Worm (Caenorhabditis elegans) whole organism, L2 larva: ENCODE data around the gene str-264.

Experiments used
- C34F6.9 ChIP-seq: fragments of 150-350 bp; optimal IDR thresholded peaks from 2 replicates; lab custom pipeline; 2014; ENCODE audit warnings: missing biosample characterization, missing genetic modification characterization
- F13H6.1 ChIP-seq: sonication (generic microtip); optimal IDR thresholded peaks from 2 replicates; lab custom pipeline; 2016; ENCODE audit warnings: missing genetic modification characterization, missing compliant biosample characterization
- R02D3.7 ChIP-seq: fragments of 150-350 bp; optimal IDR thresholded peaks from 2 replicates; lab custom pipeline; 2014; ENCODE audit warnings: missing biosample characterization, missing genetic modification characterization
- Y55F3AM.14 ChIP-seq: fragments of 200-800 bp; sonication (Bioruptor generic); optimal IDR thresholded peaks from 2 replicates; lab custom pipeline; 2018; ENCODE audit warnings: mild to moderate bottlenecking, missing genetic modification characterization, missing compliant biosample characterization
- ZK546.5 ChIP-seq: sonication (generic microtip); optimal IDR thresholded peaks from 2 replicates; lab custom pipeline; 2017; ENCODE audit warnings: missing biosample characterization, missing genetic modification characterization
- aly-2 ChIP-seq: fragments of 150-350 bp; optimal IDR thresholded peaks from 2 replicates; lab custom pipeline; 2014; ENCODE audit warnings: missing biosample characterization, missing genetic modification characterization
- ama-1 ChIP-seq: fragments of 150-350 bp; optimal IDR thresholded peaks from 2 replicates; lab custom pipeline; 2018; ENCODE audit warnings: inconsistent platforms
- blmp-1 ChIP-seq: sonication (generic microtip); optimal IDR thresholded peaks from 2 replicates; lab custom pipeline; 2017; ENCODE audit warnings: missing genetic modification characterization, mild to moderate bottlenecking, missing compliant biosample characterization, antibody characterized with exemption, moderate library complexity; ENCODE audit not compliant: insufficient read depth
- ceh-16 ChIP-seq: fragments of 150-350 bp; optimal IDR thresholded peaks from 2 replicates; lab custom pipeline; 2014; ENCODE audit warnings: missing biosample characterization, missing genetic modification characterization
- ceh-82 ChIP-seq: fragments of 150-350 bp; optimal IDR thresholded peaks from 2 replicates; lab custom pipeline; 2014; ENCODE audit warnings: missing biosample characterization, missing genetic modification characterization
- crh-2 ChIP-seq: sonication (generic microtip); optimal IDR thresholded peaks from 2 replicates; lab custom pipeline; 2017; ENCODE audit warnings: missing biosample characterization, missing genetic modification characterization
- dmd-4 ChIP-seq: sonication (generic microtip); optimal IDR thresholded peaks from 2 replicates; lab custom pipeline; 2017; ENCODE audit warnings: missing biosample characterization, missing genetic modification characterization
- egl-27 ChIP-seq: sonication (generic microtip); optimal IDR thresholded peaks from 3 replicates; lab custom pipeline; 2017; ENCODE audit warnings: missing biosample characterization, missing genetic modification reagents, missing genetic modification characterization
- elt-1 ChIP-seq: fragments of 150-350 bp; optimal IDR thresholded peaks from 2 replicates; lab custom pipeline; 2014; ENCODE audit warnings: missing biosample characterization, missing genetic modification characterization
- elt-3 ChIP-seq: sonication (generic microtip); optimal IDR thresholded peaks from 2 replicates; lab custom pipeline; 2017; ENCODE audit warnings: missing biosample characterization, missing genetic modification characterization
- fos-1 ChIP-seq: fragments of 150-350 bp; optimal IDR thresholded peaks from 2 replicates; lab custom pipeline; 2014; ENCODE audit warnings: missing biosample characterization, missing genetic modification characterization
- gmeb-1 ChIP-seq: fragments of 150-350 bp; optimal IDR thresholded peaks from 2 replicates; lab custom pipeline; 2014; ENCODE audit warnings: missing biosample characterization, missing genetic modification characterization
- lin-11 ChIP-seq: fragments of 150-350 bp; sonication (generic microtip); optimal IDR thresholded peaks from 2 replicates; lab custom pipeline; 2014; ENCODE audit warnings: missing biosample characterization, missing genetic modification characterization, inconsistent platforms, mixed read lengths
- lin-13 ChIP-seq: fragments of 150-350 bp; optimal IDR thresholded peaks from 2 replicates; lab custom pipeline; 2014; ENCODE audit warnings: missing biosample characterization, missing genetic modification reagents, missing genetic modification characterization
- lin-39 ChIP-seq: fragments of 150-350 bp; optimal IDR thresholded peaks from 2 replicates; lab custom pipeline; 2014; ENCODE audit warnings: missing biosample characterization, missing genetic modification reagents, missing genetic modification characterization
- lsy-2 ChIP-seq, 2 experiments: fragments of 150-350 bp in 1 of 2; sonication (generic microtip) in 1 of 2; optimal IDR thresholded peaks; 2 replicates each; lab custom pipeline; 2014 to 2017; ENCODE audit warnings: missing biosample characterization in 2 of 2, missing genetic modification characterization in 2 of 2
- mab-5 ChIP-seq: fragments of 150-350 bp; optimal IDR thresholded peaks from 2 replicates; lab custom pipeline; 2014; ENCODE audit warnings: missing biosample characterization, missing genetic modification characterization
- mdl-1 ChIP-seq, 2 experiments: fragments of 150-350 bp in 1 of 2; sonication (generic microtip) in 1 of 2; optimal IDR thresholded peaks; 2 replicates each; lab custom pipeline; 2017; ENCODE audit warnings: missing biosample characterization in 2 of 2, missing genetic modification characterization in 2 of 2
- nhr-10 ChIP-seq: sonication (generic microtip); optimal IDR thresholded peaks from 2 replicates; lab custom pipeline; 2017; ENCODE audit warnings: missing biosample characterization, missing genetic modification characterization
- nhr-11 ChIP-seq: fragments of 150-350 bp; optimal IDR thresholded peaks from 2 replicates; lab custom pipeline; 2014; ENCODE audit warnings: missing biosample characterization, missing genetic modification characterization
- nhr-129 ChIP-seq: fragments of 150-350 bp; optimal IDR thresholded peaks from 2 replicates; lab custom pipeline; 2014; ENCODE audit warnings: missing biosample characterization, missing genetic modification characterization
- nhr-23 ChIP-seq: fragments of 150-350 bp; optimal IDR thresholded peaks from 2 replicates; lab custom pipeline; 2014; ENCODE audit warnings: missing biosample characterization, missing genetic modification reagents, missing genetic modification characterization
- nhr-237 ChIP-seq: fragments of 150-350 bp; optimal IDR thresholded peaks from 2 replicates; lab custom pipeline; 2014; ENCODE audit warnings: missing biosample characterization, missing genetic modification characterization
- nhr-25 ChIP-seq: fragments of 150-350 bp; sonication (generic microtip); optimal IDR thresholded peaks from 3 replicates; lab custom pipeline; 2014; ENCODE audit warnings: missing biosample characterization, missing genetic modification characterization
- nhr-6 ChIP-seq: fragments of 150-350 bp; optimal IDR thresholded peaks from 2 replicates; lab custom pipeline; 2014; ENCODE audit warnings: missing biosample characterization, missing genetic modification characterization
- nhr-77 ChIP-seq: fragments of 150-350 bp; optimal IDR thresholded peaks from 2 replicates; lab custom pipeline; 2014; ENCODE audit warnings: missing biosample characterization, missing genetic modification characterization
- peb-1 ChIP-seq: fragments of 150-350 bp; optimal IDR thresholded peaks from 2 replicates; lab custom pipeline; 2014; ENCODE audit warnings: missing biosample characterization, missing genetic modification characterization
- sem-4 ChIP-seq: fragments of 150-350 bp; optimal IDR thresholded peaks from 2 replicates; lab custom pipeline; 2014; ENCODE audit warnings: missing biosample characterization, missing genetic modification reagents, missing genetic modification characterization
- skn-1 ChIP-seq: sonication (generic microtip); optimal IDR thresholded peaks from 2 replicates; lab custom pipeline; 2017; ENCODE audit warnings: missing biosample characterization, missing genetic modification characterization
- sma-3 ChIP-seq: sonication (generic microtip); optimal IDR thresholded peaks from 2 replicates; lab custom pipeline; 2016; ENCODE audit warnings: missing genetic modification reagents, missing genetic modification characterization, missing compliant biosample characterization
- snpc-4 ChIP-seq: fragments of 150-350 bp; optimal IDR thresholded peaks from 2 replicates; lab custom pipeline; 2014; ENCODE audit warnings: missing biosample characterization, missing genetic modification characterization
- unc-39 ChIP-seq: fragments of 150-350 bp; optimal IDR thresholded peaks from 2 replicates; lab custom pipeline; 2014; ENCODE audit warnings: missing biosample characterization, missing genetic modification characterization
- unc-55 ChIP-seq: fragments of 150-350 bp; sonication (generic microtip); optimal IDR thresholded peaks from 3 replicates; lab custom pipeline; 2014; ENCODE audit warnings: missing biosample characterization, missing genetic modification reagents, missing genetic modification characterization
- unc-62 ChIP-seq: fragments of 150-350 bp; optimal IDR thresholded peaks from 2 replicates; lab custom pipeline; 2014; ENCODE audit warnings: missing biosample characterization, missing genetic modification reagents, missing genetic modification characterization
- zag-1 ChIP-seq: fragments of 150-350 bp; optimal IDR thresholded peaks from 2 replicates; lab custom pipeline; 2014; ENCODE audit warnings: missing biosample characterization, missing genetic modification characterization
- ztf-1 ChIP-seq: fragments of 200-800 bp; sonication (Bioruptor generic); conservative IDR thresholded peaks from 2 replicates; pipeline ENCODE4 v1.3.6; 2022; ENCODE audit warnings: missing genetic modification characterization, missing compliant biosample characterization
- ztf-11 ChIP-seq: sonication (generic microtip); optimal IDR thresholded peaks from 2 replicates; lab custom pipeline; 2017; ENCODE audit warnings: missing biosample characterization, missing genetic modification characterization
- ztf-4 ChIP-seq: fragments of 150-350 bp; optimal IDR thresholded peaks from 2 replicates; lab custom pipeline; 2014; ENCODE audit warnings: missing biosample characterization, missing genetic modification characterization

Gene str-264

DNA sequence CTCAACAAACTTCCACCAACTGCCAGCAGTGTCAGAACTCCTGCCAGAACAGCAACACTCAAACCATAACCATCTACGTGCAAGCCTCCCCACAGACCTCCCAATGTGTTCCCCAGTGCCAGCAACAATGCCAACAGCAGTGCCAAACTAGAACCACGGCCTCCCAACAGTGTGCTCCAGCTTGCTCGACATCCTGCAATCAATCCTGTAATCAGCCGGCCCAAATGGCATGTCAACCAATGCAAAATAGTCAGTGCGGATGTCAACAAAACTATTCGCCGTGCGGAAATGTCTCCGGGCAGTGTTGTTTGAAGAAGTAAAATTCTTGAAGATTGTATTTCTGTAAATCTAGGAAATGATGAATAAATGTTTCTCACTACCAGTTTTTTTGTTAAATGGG lies 25.7 kb downstream of the str-264 start:
- no peak for TF ChIP-seq snpc-4 (tag; lab: Kevin White, UChicago)
- no peak for TF ChIP-seq C34F6.9 (tag; lab: Kevin White, UChicago)
- no peak for TF ChIP-seq egl-27 (tag; lab: Kevin White, UChicago)
- TF ChIP-seq ama-1 (lab: Kevin White, UChicago), result no peak
- no peak for TF ChIP-seq lin-13 (GFP tag; lab: Kevin White, UChicago)
- TF ChIP-seq sma-3, result no peak
- TF ChIP-seq mdl-1 (tag; optimal IDR thresholded peaks at IDR 0.05; lab: Kevin White, UChicago), result no peak
- TF ChIP-seq elt-3, result no peak
- no peak for TF ChIP-seq unc-39 (tag; lab: Kevin White, UChicago)
- no peak for TF ChIP-seq nhr-10 (tag; lab: Kevin White, UChicago)
- no peak for TF ChIP-seq ceh-82
- TF ChIP-seq gmeb-1 (tag; lab: Kevin White, UChicago), result no peak
- TF ChIP-seq ztf-4 (tag; lab: Kevin White, UChicago), result no peak
- TF ChIP-seq lin-11 (tag; lab: Kevin White, UChicago), result no peak
- TF ChIP-seq ZK546.5 (tag; lab: Kevin White, UChicago), result no peak
- no peak for TF ChIP-seq mab-5 (tag; lab: Kevin White, UChicago)
- no peak for TF ChIP-seq crh-2 (tag; lab: Kevin White, UChicago)
- TF ChIP-seq peb-1 (tag; lab: Kevin White, UChicago), result no peak
- no peak for TF ChIP-seq blmp-1 (tag; lab: Kevin White, UChicago)
- TF ChIP-seq ceh-16, result no peak

DNA sequence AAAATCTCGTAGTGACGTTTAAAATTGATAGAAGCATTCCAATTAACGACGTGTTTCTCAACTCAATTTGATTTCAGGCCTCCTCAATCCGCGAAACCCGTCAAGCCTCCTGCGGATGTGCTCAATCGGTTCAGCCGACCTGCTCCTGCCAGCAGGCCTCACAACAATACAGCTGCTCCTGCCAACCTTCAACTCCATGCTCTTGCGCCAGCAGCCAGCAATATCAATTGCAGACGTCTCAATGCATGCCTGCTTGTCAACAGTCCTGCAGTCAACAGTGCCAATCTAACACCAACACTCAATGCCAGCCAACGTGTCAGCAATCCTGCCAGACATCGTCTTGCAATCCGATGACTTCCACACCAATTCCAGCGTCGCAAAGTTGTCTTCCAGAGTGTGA lies 26.4 kb downstream of the str-264 start:
- TF ChIP-seq zag-1 (tag; lab: Kevin White, UChicago), result no peak
- no peak for TF ChIP-seq blmp-1 (tag; lab: Kevin White, UChicago)
- no peak for TF ChIP-seq R02D3.7 (tag; lab: Kevin White, UChicago)
- no peak for TF ChIP-seq nhr-129 (tag; lab: Kevin White, UChicago)
- TF ChIP-seq lin-11 (tag; lab: Kevin White, UChicago), result no peak
- no peak for TF ChIP-seq ztf-1 (GFP tag; lab: Robert Waterston, UW)
- TF ChIP-seq snpc-4 (tag; lab: Kevin White, UChicago), result no peak
- no peak for TF ChIP-seq F13H6.1 (tag; lab: Kevin White, UChicago)
- TF ChIP-seq mdl-1 (tag; optimal IDR thresholded peaks at IDR 0.05; lab: Kevin White, UChicago), result no peak
- no peak for TF ChIP-seq mab-5 (tag; lab: Kevin White, UChicago)
- no peak for TF ChIP-seq lin-39 (tag; lab: Kevin White, UChicago)
- TF ChIP-seq fos-1 (tag; lab: Kevin White, UChicago), result no peak
- no peak for TF ChIP-seq sma-3

DNA sequence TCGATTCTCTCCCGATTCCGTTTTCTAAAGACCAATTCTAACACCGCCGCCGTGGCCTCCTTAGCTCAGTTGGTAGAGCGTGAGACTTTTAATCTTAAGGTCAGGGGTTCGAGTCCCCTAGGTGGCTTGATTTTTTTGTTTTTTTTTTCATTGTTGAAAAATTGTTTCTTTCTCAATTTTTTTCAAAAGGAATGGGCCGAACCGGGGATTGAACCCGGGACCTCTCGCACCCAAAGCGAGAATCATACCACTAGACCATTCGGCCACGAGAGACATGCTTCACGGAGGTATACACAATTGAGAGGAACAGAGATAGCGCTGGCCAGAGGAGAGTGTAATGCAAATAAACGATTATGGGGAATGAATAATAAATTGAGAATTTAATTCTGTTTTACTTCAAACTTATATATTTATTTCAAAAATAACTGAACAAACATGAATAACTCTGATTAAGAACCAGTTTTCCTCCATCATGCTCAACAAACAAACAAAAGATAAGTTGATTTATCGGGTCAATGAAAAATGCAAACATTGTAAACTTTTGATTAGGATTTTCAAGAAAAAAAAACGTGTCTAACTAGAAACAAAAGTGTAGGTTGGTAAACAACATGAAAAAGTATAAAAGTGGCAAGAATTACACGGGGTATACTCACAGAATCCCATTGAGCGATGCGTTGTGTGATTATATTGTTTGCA lies 27.2 kb downstream of the str-264 start, which contains the start of gene pqn-71:
TSS of gene pqn-71 (plus strand) at position 646 of the 696 bp plus-strand sequence.
- no peak for TF ChIP-seq ama-1 (lab: Kevin White, UChicago)
- TF ChIP-seq zag-1 (tag; lab: Kevin White, UChicago), result peak; percentile 57
- TF ChIP-seq lsy-2 (tag; optimal IDR thresholded peaks at IDR 0.05; lab: Kevin White, UChicago), result peak; percentile 71 to 85
- peak; percentile 66 for TF ChIP-seq lin-11 (tag; lab: Kevin White, UChicago)
- peak; percentile 52 for TF ChIP-seq C34F6.9 (tag; lab: Kevin White, UChicago)
- no peak for TF ChIP-seq ztf-1 (GFP tag; lab: Robert Waterston, UW)
- no peak for TF ChIP-seq ztf-4 (tag; lab: Kevin White, UChicago)
- TF ChIP-seq blmp-1 (tag; lab: Kevin White, UChicago), result no peak
- TF ChIP-seq egl-27 (tag; lab: Kevin White, UChicago), result peak; percentile 80
- TF ChIP-seq F13H6.1 (tag; lab: Kevin White, UChicago), result peak; percentile 74
- TF ChIP-seq lin-13 (GFP tag; lab: Kevin White, UChicago), result peak; percentile 74
- TF ChIP-seq mab-5 (tag; lab: Kevin White, UChicago), result peak; percentile 46
- peak; percentile 91 for TF ChIP-seq sma-3
- TF ChIP-seq nhr-23 (tag; lab: Kevin White, UChicago), result no peak
- no peak for TF ChIP-seq lin-39 (tag; lab: Kevin White, UChicago)
- TF ChIP-seq crh-2 (tag; lab: Kevin White, UChicago), result peak; percentile 91
- no peak for TF ChIP-seq nhr-77 (tag; lab: Kevin White, UChicago)
- TF ChIP-seq snpc-4 (tag; lab: Kevin White, UChicago), result peak; percentile 58
- TF ChIP-seq peb-1 (tag; lab: Kevin White, UChicago), result no peak
- no peak for TF ChIP-seq ZK546.5 (tag; lab: Kevin White, UChicago)
- TF ChIP-seq dmd-4 (tag; lab: Kevin White, UChicago), result no peak
- no peak for TF ChIP-seq unc-39 (tag; lab: Kevin White, UChicago)
- no peak for TF ChIP-seq ceh-16
- no peak for TF ChIP-seq ztf-11
- peak; percentile 69 for TF ChIP-seq unc-55 (GFP tag; lab: Kevin White, UChicago)
- TF ChIP-seq elt-1 (tag; lab: Kevin White, UChicago), result no peak
- peak; percentile 65 for TF ChIP-seq nhr-11 (tag; lab: Kevin White, UChicago)
- TF ChIP-seq elt-3, result no peak
- TF ChIP-seq unc-62 (GFP tag; lab: Kevin White, UChicago), result no peak
- TF ChIP-seq nhr-6 (tag; lab: Kevin White, UChicago), result no peak
- peak; percentile 79 for TF ChIP-seq Y55F3AM.14 (GFP tag; lab: Kevin White, UChicago)
- TF ChIP-seq nhr-25 (tag; lab: Kevin White, UChicago), result no peak
- peak; percentile 94 for TF ChIP-seq fos-1 (tag; lab: Kevin White, UChicago)
- TF ChIP-seq nhr-10 (tag; lab: Kevin White, UChicago), result peak; percentile 26
- TF ChIP-seq skn-1 (tag; lab: Kevin White, UChicago), result no peak
- peak; percentile 63 for TF ChIP-seq sem-4 (tag; lab: Kevin White, UChicago)
- TF ChIP-seq nhr-237 (tag; lab: Kevin White, UChicago), result no peak
- peak; percentile 11 to 76 for TF ChIP-seq mdl-1 (tag; optimal IDR thresholded peaks at IDR 0.05; lab: Kevin White, UChicago)
- TF ChIP-seq gmeb-1 (tag; lab: Kevin White, UChicago), result peak; percentile 81
- no peak for TF ChIP-seq aly-2
